Worm (Caenorhabditis elegans): ENCODE measurements around the gene pph-6.
A peak's percentile ranks its signal among the peaks of the same experiment; 100 is the strongest.

pph-6 gene

DNA sequence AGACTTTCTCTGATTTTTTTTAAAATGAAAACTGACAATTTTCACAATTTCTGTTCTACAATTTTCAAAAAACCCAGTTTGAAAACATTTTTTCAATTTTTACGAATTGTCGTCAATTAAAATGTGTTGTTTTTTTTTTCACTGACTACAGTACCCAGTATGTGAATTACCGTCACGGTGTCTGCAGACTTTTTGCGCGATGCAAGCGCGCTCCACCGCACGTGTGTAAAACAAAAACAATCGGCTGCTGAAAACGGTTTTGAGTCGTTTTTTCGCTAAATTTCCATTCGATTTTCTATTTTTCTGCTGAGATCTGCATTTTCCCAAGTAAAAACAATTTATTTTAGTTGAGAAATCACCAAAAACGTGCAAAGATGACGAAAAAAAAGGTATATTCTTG lies 5.3 kb upstream of the pph-6 start (continued):
- TF ChIP-seq madf-8 (GFP tag; conservative IDR thresholded peaks at IDR 0.05) (peak; percentile 57), ztf-28 (GFP tag; IDR thresholded peaks at IDR 0.05) (0 out of 2 replicates have a peak, but pooled peaks have one; percentile 55), mxl-1 (tag; optimal IDR thresholded peaks at IDR 0.05) (no peak), lin-26 (GFP tag; IDR thresholded peaks at IDR 0.05) (peak; percentile 25; the same call in 1 of the 2 replicates), dpff-1 (tag; optimal IDR thresholded peaks at IDR 0.05) (no peak), madf-3 (GFP tag; IDR thresholded peaks at IDR 0.05) (peak; percentile 95), mes-4 (tag; optimal IDR thresholded peaks at IDR 0.05) (no peak), F23B12.7 (tag; optimal IDR thresholded peaks at IDR 0.05; ENCODE audit: insufficient read depth) (peak; percentile 92), Y53G8AR.9 (GFP tag; conservative IDR thresholded peaks at IDR 0.05) (peak; percentile 96), him-1 (tag; optimal IDR thresholded peaks at IDR 0.05) (peak; percentile 90), nfya-1 (tag; optimal IDR thresholded peaks at IDR 0.05; ENCODE audit: borderline replicate concordance, insufficient read depth) (no peak), B0019.2 (GFP tag; conservative IDR thresholded peaks at IDR 0.05) (peak; percentile 85), somi-1 (GFP tag; optimal IDR thresholded peaks at IDR 0.05) (peak; percentile 96), T26A5.8 (tag; optimal IDR thresholded peaks at IDR 0.05) (no peak), Y95B8A.8 (GFP tag; IDR thresholded peaks at IDR 0.05) (peak; percentile 84), tlf-1 (GFP tag; optimal IDR thresholded peaks at IDR 0.05) (peak; percentile 98), rec-8 (tag; optimal IDR thresholded peaks at IDR 0.05) (no peak), Y79H2A.3 (GFP tag; conservative IDR thresholded peaks at IDR 0.05) (no peak), F37B4.10 (GFP tag; IDR thresholded peaks at IDR 0.05) (peak; percentile 80; the same call in 1 of the 2 replicates), ztf-18 (tag; optimal IDR thresholded peaks at IDR 0.05) (peak; percentile 91), F57A8.1 (GFP tag; optimal IDR thresholded peaks at IDR 0.05) (no peak), ceh-79 (tag; optimal IDR thresholded peaks at IDR 0.05) (peak; percentile 63), ceh-58 (GFP tag; IDR thresholded peaks at IDR 0.05) (no peak), ets-4 (GFP tag; optimal IDR thresholded peaks at IDR 0.05) (no peak), bed-1 (GFP tag; IDR thresholded peaks at IDR 0.05) (no peak), sea-2 (GFP tag; IDR thresholded peaks at IDR 0.05) (0 out of 2 replicates have a peak, but pooled peaks have one; percentile 65), F52B5.7 (tag; optimal IDR thresholded peaks at IDR 0.05) (peak; percentile 38), mel-28 (tag; optimal IDR thresholded peaks at IDR 0.05; ENCODE audit: borderline replicate concordance) (peak; percentile 41), akir-1 (GFP tag; optimal IDR thresholded peaks at IDR 0.05) (no peak), rpc-1 (optimal IDR thresholded peaks at IDR 0.05) (peak; percentile 12), rpc-1 (tag; optimal IDR thresholded peaks at IDR 0.05) (no peak), nhr-120 (GFP tag; IDR thresholded peaks at IDR 0.05) (0 out of 2 replicates have a peak, but pooled peaks have one; percentile 19), egrh-3 (GFP tag; IDR thresholded peaks at IDR 0.05) (no peak), D2030.7 (GFP tag; IDR thresholded peaks at IDR 0.05) (peak; percentile 90), T07F8.4 (tag; optimal IDR thresholded peaks at IDR 0.05) (no peak), ZK185.1 (tag; optimal IDR thresholded peaks at IDR 0.05; ENCODE audit: poor library complexity, severe bottlenecking) (peak; percentile 95), madf-6 (GFP tag; IDR thresholded peaks at IDR 0.05) (peak; percentile 87), ztf-22 (GFP tag; optimal IDR thresholded peaks at IDR 0.05) (peak; percentile 60), hlh-12 (tag; optimal IDR thresholded peaks at IDR 0.05) (no peak), atf-7 (tag; optimal IDR thresholded peaks at IDR 0.05) (peak; percentile 82)

DNA sequence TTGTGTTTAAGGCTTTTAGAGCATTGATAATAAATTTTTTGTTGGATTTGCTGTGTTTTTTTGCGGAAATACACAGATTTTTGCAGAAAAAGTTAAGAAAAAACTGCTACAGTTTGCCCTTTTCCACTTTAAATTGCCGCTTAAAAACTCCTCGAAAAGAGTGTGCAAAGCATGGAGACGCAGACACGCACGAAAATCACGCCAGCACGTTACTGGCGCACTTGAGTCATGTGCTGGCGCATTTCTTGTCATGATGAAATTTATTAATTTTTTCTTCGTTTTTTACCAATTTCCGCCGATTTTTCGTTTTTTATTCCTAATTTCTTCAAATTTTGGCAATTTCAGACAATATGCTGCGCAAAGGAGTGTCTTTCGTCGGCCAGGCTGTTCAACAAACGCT lies 1.4 kb upstream of the pph-6 start, which contains the start of gene C34C12.8:
TSS of gene C34C12.8 (plus strand) at position 346 of the 400 bp plus-strand sequence.
- TF ChIP-seq ztf-22 (GFP tag; optimal IDR thresholded peaks at IDR 0.05) = peak; percentile 11
- peak; percentile 63 for TF ChIP-seq K12H6.12 (tag; optimal IDR thresholded peaks at IDR 0.05)
- TF ChIP-seq aptf-3 (GFP tag; IDR thresholded peaks at IDR 0.05) = no peak
- TF ChIP-seq F39B2.1 (GFP tag; IDR thresholded peaks at IDR 0.05) = no peak
- TF ChIP-seq attf-3 (GFP tag; conservative IDR thresholded peaks at IDR 0.05) = peak; percentile 45; the same call in 1 of the 2 replicates
- peak in 1 of 2 experiments; percentile 50 for TF ChIP-seq rec-8 (tag; optimal IDR thresholded peaks at IDR 0.05)
- no peak for TF ChIP-seq nhr-90 (tag; optimal IDR thresholded peaks at IDR 0.05)
- peak; percentile 90 for TF ChIP-seq ceh-100 (GFP tag; IDR thresholded peaks at IDR 0.05)
- TF ChIP-seq ama-1 (optimal IDR thresholded peaks at IDR 0.05) = no peak
- TF ChIP-seq ama-1 (GFP tag; optimal IDR thresholded peaks at IDR 0.05) = peak in 1 of 2 experiments; percentile 51
- TF ChIP-seq Y79H2A.3 (GFP tag; conservative IDR thresholded peaks at IDR 0.05) = no peak
- no peak for TF ChIP-seq fkh-3 (tag; optimal IDR thresholded peaks at IDR 0.05)
- no peak for TF ChIP-seq bed-1 (GFP tag; IDR thresholded peaks at IDR 0.05)
- TF ChIP-seq sptf-2 (GFP tag; optimal IDR thresholded peaks at IDR 0.05) = no peak
- peak; percentile 84 for TF ChIP-seq ztf-28 (GFP tag; IDR thresholded peaks at IDR 0.05)
- TF ChIP-seq rpc-1 (optimal IDR thresholded peaks at IDR 0.05) = no peak
- no peak for TF ChIP-seq rpc-1 (tag; optimal IDR thresholded peaks at IDR 0.05)

Measured in whole organism, young adult.